Fruit fly (Drosophila melanogaster) whole organism, embryonic: Measurements from ENCODE around the gene CG2120.

ENCODE experiments used
- ATbp ChIP-seq: fragments of 200-800 bp; sonication (Bioruptor generic); optimal IDR thresholded peaks from 2 replicates; lab custom pipeline; 2017; ENCODE audit warnings: missing biosample characterization, mild to moderate bottlenecking, missing genetic modification characterization, missing genetic modification reagents
- Asciz ChIP-seq: fragments of 200-800 bp; sonication (Bioruptor generic); optimal IDR thresholded peaks from 2 replicates; lab custom pipeline; 2017; ENCODE audit warnings: missing biosample characterization, mild to moderate bottlenecking, missing genetic modification characterization, missing genetic modification reagents
- B-H1 ChIP-seq: fragments of 200-800 bp; sonication (Bioruptor generic); IDR thresholded peaks from 3 replicates; pipeline ENCODE4 v1.3.6; 2022; ENCODE audit warnings: missing biosample characterization, missing genetic modification characterization
- CG10147 ChIP-seq: fragments of 200-800 bp; sonication (Bioruptor generic); optimal IDR thresholded peaks from 2 replicates; lab custom pipeline; 2019; ENCODE audit warnings: missing biosample characterization, mild to moderate bottlenecking, missing genetic modification characterization, moderate library complexity
- CG10366 ChIP-seq: fragments of 200-800 bp; sonication (Bioruptor generic); IDR thresholded peaks from 2 replicates; pipeline ENCODE4 v1.3.6; 2022; ENCODE audit warnings: missing biosample characterization, missing genetic modification characterization
- CG10543 ChIP-seq: fragments of 200-800 bp; sonication (Bioruptor generic); optimal IDR thresholded peaks from 3 replicates; lab custom pipeline; 2017; ENCODE audit warnings: missing biosample characterization, mild to moderate bottlenecking, missing genetic modification characterization, moderate library complexity
- CG10654 ChIP-seq: fragments of 200-800 bp; sonication (Bioruptor generic); optimal IDR thresholded peaks from 2 replicates; lab custom pipeline; 2016; ENCODE audit warnings: missing biosample characterization, missing genetic modification characterization
- CG11093 ChIP-seq: fragments of 200-800 bp; sonication (Bioruptor generic); IDR thresholded peaks from 3 replicates; pipeline ENCODE4 v1.3.6; 2022; ENCODE audit warnings: missing biosample characterization, missing genetic modification characterization
- CG11560 ChIP-seq: fragments of 200-800 bp; sonication (Bioruptor generic); IDR thresholded peaks from 3 replicates; pipeline ENCODE4 v1.3.6; 2022; ENCODE audit warnings: missing biosample characterization, missing genetic modification characterization
- CG11696 ChIP-seq: fragments of 200-800 bp; sonication (Bioruptor generic); IDR thresholded peaks from 2 replicates; pipeline ENCODE4 v1.3.6; 2022; ENCODE audit warnings: missing biosample characterization, missing genetic modification characterization
- CG14050 ChIP-seq: fragments of 200-800 bp; sonication (Bioruptor generic); IDR thresholded peaks from 3 replicates; pipeline ENCODE4 v1.3.6; 2022; ENCODE audit warnings: missing biosample characterization, missing genetic modification characterization
- CG1529 ChIP-seq: fragments of 200-800 bp; sonication (Bioruptor generic); optimal IDR thresholded peaks from 3 replicates; lab custom pipeline; 2018; ENCODE audit warnings: missing biosample characterization, missing genetic modification characterization
- CG15479 ChIP-seq: fragments of 200-800 bp; sonication (Bioruptor generic); optimal IDR thresholded peaks from 3 replicates; lab custom pipeline; 2019; ENCODE audit warnings: missing biosample characterization, mild to moderate bottlenecking, missing genetic modification characterization, moderate library complexity
- CG17186 ChIP-seq: fragments of 200-800 bp; sonication (Bioruptor generic); optimal IDR thresholded peaks from 3 replicates; lab custom pipeline; 2017; ENCODE audit warnings: missing biosample characterization, missing genetic modification reagents, missing genetic modification characterization
- CG17328 ChIP-seq: fragments of 200-800 bp; sonication (Bioruptor generic); IDR thresholded peaks from 2 replicates; pipeline ENCODE4 v1.3.6; 2022; ENCODE audit warnings: missing biosample characterization, missing genetic modification characterization
- CG17829 ChIP-seq: fragments of 200-800 bp; optimal IDR thresholded peaks from 2 replicates; lab custom pipeline; 2019; ENCODE audit warnings: missing biosample characterization, mild to moderate bottlenecking, missing genetic modification characterization, moderate library complexity
- CG1792 ChIP-seq: fragments of 200-800 bp; sonication (Bioruptor generic); optimal IDR thresholded peaks from 2 replicates; lab custom pipeline; 2016; ENCODE audit warnings: missing biosample characterization, missing genetic modification characterization
- CG30403 ChIP-seq: fragments of 200-800 bp; sonication (Bioruptor generic); optimal IDR thresholded peaks from 3 replicates; lab custom pipeline; 2016; ENCODE audit warnings: missing biosample characterization, missing genetic modification characterization
- CG42726 ChIP-seq: fragments of 200-800 bp; sonication (Bioruptor generic); IDR thresholded peaks from 2 replicates; pipeline ENCODE4 v1.3.6; 2022; ENCODE audit warnings: missing biosample characterization, missing genetic modification characterization; ENCODE audit not compliant: partially characterized antibody
- CG4617 ChIP-seq: fragments of 200-800 bp; sonication (Bioruptor generic); optimal IDR thresholded peaks from 3 replicates; lab custom pipeline; 2016; ENCODE audit warnings: missing biosample characterization, missing genetic modification characterization, borderline replicate concordance
- D ChIP-seq, 2 experiments: fragments of 200-800 bp in 1 of 2; fragments of >200 bp in 1 of 2; sonication (Bioruptor generic) in 1 of 2; optimal IDR thresholded peaks; 2 replicates in 1 of 2; 3 replicates in 1 of 2; lab custom pipeline; 2017; ENCODE audit warnings: mild to moderate bottlenecking in 1 of 2, missing biosample characterization in 1 of 2, missing genetic modification characterization in 1 of 2, missing genetic modification reagents in 1 of 2
- Doc3 ChIP-seq: fragments of 200-800 bp; sonication (Bioruptor generic); IDR thresholded peaks from 3 replicates; pipeline ENCODE4 v1.3.6; 2022; ENCODE audit warnings: missing biosample characterization, missing genetic modification characterization; ENCODE audit not compliant: partially characterized antibody
- Dp ChIP-seq: fragments of 200-800 bp; sonication (Bioruptor generic); optimal IDR thresholded peaks from 2 replicates; lab custom pipeline; 2018; ENCODE audit warnings: missing biosample characterization, mild to moderate bottlenecking, missing genetic modification characterization, moderate library complexity
- Jarid2 ChIP-seq: fragments of 200-800 bp; sonication (Bioruptor generic); optimal IDR thresholded peaks from 3 replicates; lab custom pipeline; 2017; ENCODE audit warnings: mild to moderate bottlenecking, missing biosample characterization, missing genetic modification reagents, missing genetic modification characterization
- NC2α ChIP-seq: fragments of 200-800 bp; sonication (Bioruptor generic); optimal IDR thresholded peaks from 2 replicates; lab custom pipeline; 2016; ENCODE audit warnings: missing biosample characterization, missing genetic modification characterization
- Nf-YA ChIP-seq: fragments of 200-800 bp; sonication (Bioruptor generic); IDR thresholded peaks from 2 replicates; pipeline ENCODE4 v1.3.6; 2022; ENCODE audit warnings: missing biosample characterization, missing genetic modification characterization
- Nf-YC ChIP-seq: fragments of 200-800 bp; optimal IDR thresholded peaks from 3 replicates; lab custom pipeline; 2019; ENCODE audit warnings: missing biosample characterization, mild to moderate bottlenecking, missing genetic modification characterization, moderate library complexity
- Opbp ChIP-seq: fragments of 200-800 bp; sonication (Bioruptor generic); IDR thresholded peaks from 3 replicates; pipeline ENCODE4 v1.3.6; 2022; ENCODE audit warnings: missing biosample characterization, missing genetic modification characterization; ENCODE audit not compliant: partially characterized antibody
- Stat92E ChIP-seq, 3 experiments: fragments of >200 bp in 2 of 3; fragments of 200-800 bp in 1 of 3; sonication (Bioruptor generic) in 1 of 3; optimal IDR thresholded peaks; 2 replicates each; lab custom pipeline; 2017 to 2019; ENCODE audit warnings: missing biosample characterization in 3 of 3, missing genetic modification characterization in 3 of 3, mild to moderate bottlenecking in 1 of 3, moderate library complexity in 1 of 3
- Xrp1 ChIP-seq: fragments of 200-800 bp; sonication (Bioruptor generic); IDR thresholded peaks from 2 replicates; pipeline ENCODE4 v1.3.6; 2022; ENCODE audit warnings: missing biosample characterization, missing genetic modification characterization
- ash1 ChIP-seq: fragments of 200-800 bp; sonication (Bioruptor generic); optimal IDR thresholded peaks from 2 replicates; lab custom pipeline; 2018; ENCODE audit warnings: missing biosample characterization, mild to moderate bottlenecking, missing genetic modification characterization
- bsh ChIP-seq, 2 experiments: fragments of 200-800 bp; sonication (Bioruptor generic); optimal IDR thresholded peaks; 2 replicates each; lab custom pipeline; 2017 to 2018; ENCODE audit warnings: mild to moderate bottlenecking in 2 of 2, missing biosample characterization in 2 of 2, missing genetic modification characterization in 2 of 2, moderate library complexity in 1 of 2
- cas ChIP-seq: fragments of 200-800 bp; sonication (Bioruptor generic); IDR thresholded peaks from 2 replicates; pipeline ENCODE4 v1.3.6; 2022; ENCODE audit warnings: missing biosample characterization, missing genetic modification characterization
- crp ChIP-seq, 2 experiments: fragments of 200-800 bp; sonication (Bioruptor generic); optimal IDR thresholded peaks; 2 replicates in 1 of 2; 3 replicates in 1 of 2; lab custom pipeline; 2017; ENCODE audit warnings: missing biosample characterization in 2 of 2, missing genetic modification characterization in 2 of 2, mild to moderate bottlenecking in 1 of 2, moderate library complexity in 1 of 2
- cwo ChIP-seq: fragments of 200-800 bp; sonication (Bioruptor generic); optimal IDR thresholded peaks from 3 replicates; lab custom pipeline; 2017; ENCODE audit warnings: missing biosample characterization, missing genetic modification characterization, mild to moderate bottlenecking, moderate library complexity, missing genetic modification reagents
- disco-r ChIP-seq: fragments of 200-800 bp; sonication (Bioruptor generic); optimal IDR thresholded peaks from 2 replicates; lab custom pipeline; 2016; ENCODE audit warnings: missing biosample characterization, missing genetic modification characterization
- exex ChIP-seq: fragments of 200-800 bp; sonication (Bioruptor generic); optimal IDR thresholded peaks from 4 replicates; lab custom pipeline; 2018; ENCODE audit warnings: missing biosample characterization, mild to moderate bottlenecking, missing genetic modification characterization, moderate library complexity
- fd3F ChIP-seq: fragments of 200-800 bp; sonication (Bioruptor generic); optimal IDR thresholded peaks from 2 replicates; lab custom pipeline; 2018; ENCODE audit warnings: missing biosample characterization, mild to moderate bottlenecking, missing genetic modification characterization, moderate library complexity
- gsb-n ChIP-seq: fragments of 200-800 bp; sonication (Bioruptor generic); optimal IDR thresholded peaks from 3 replicates; lab custom pipeline; 2018; ENCODE audit warnings: missing biosample characterization, mild to moderate bottlenecking, missing genetic modification characterization
- gt ChIP-seq: fragments of 200-800 bp; sonication (Bioruptor generic); IDR thresholded peaks from 2 replicates; pipeline ENCODE4 v1.3.6; 2022; ENCODE audit warnings: missing biosample characterization, missing genetic modification characterization
- inv ChIP-seq: fragments of 200-800 bp; sonication (Bioruptor generic); IDR thresholded peaks from 2 replicates; pipeline ENCODE4 v1.3.6; 2022; ENCODE audit warnings: missing biosample characterization, missing genetic modification characterization; ENCODE audit not compliant: partially characterized antibody
- lab ChIP-seq: fragments of 200-800 bp; sonication (Bioruptor generic); optimal IDR thresholded peaks from 3 replicates; lab custom pipeline; 2017; ENCODE audit warnings: missing biosample characterization, missing genetic modification characterization, mild to moderate bottlenecking, moderate library complexity, missing genetic modification reagents
- run ChIP-seq: fragments of 200-800 bp; sonication (Bioruptor generic); optimal IDR thresholded peaks from 3 replicates; lab custom pipeline; 2018; ENCODE audit warnings: missing biosample characterization, mild to moderate bottlenecking, missing genetic modification characterization
- slou ChIP-seq: fragments of 200-800 bp; sonication (Bioruptor generic); optimal IDR thresholded peaks from 3 replicates; lab custom pipeline; 2016; ENCODE audit warnings: missing biosample characterization, missing genetic modification characterization
- sug ChIP-seq: fragments of 200-800 bp; optimal IDR thresholded peaks from 2 replicates; lab custom pipeline; 2019; ENCODE audit warnings: missing biosample characterization, mild to moderate bottlenecking, missing genetic modification characterization, moderate library complexity
- unpg ChIP-seq: fragments of 200-800 bp; sonication (Bioruptor generic); optimal IDR thresholded peaks from 3 replicates; lab custom pipeline; 2018; ENCODE audit warnings: missing biosample characterization, mild to moderate bottlenecking, missing genetic modification characterization, moderate library complexity
- vfl ChIP-seq: fragments of 200-800 bp; sonication (Bioruptor generic); optimal IDR thresholded peaks from 2 replicates; lab custom pipeline; 2016; ENCODE audit warnings: missing biosample characterization, missing genetic modification characterization

The CG2120 gene

dm6 chrX:8101479-8102198 lies 34.0 kb upstream of the CG2120 start, which contains the start of gene CG2258 (continued):
- TF ChIP-seq CG10654 = peak; percentile 80
- TF ChIP-seq unpg (GFP tag; lab: Kevin White, UChicago) = peak; percentile 92
- TF ChIP-seq CG14050 (GFP tag; lab: Robert Waterston, UW) = peak; percentile 74
- TF ChIP-seq Dp (GFP tag; lab: Kevin White, UChicago) = peak; percentile 82
- no peak for TF ChIP-seq Stat92E (GFP tag; optimal IDR thresholded peaks at IDR 0.05; lab: Kevin White, UChicago)
- TF ChIP-seq CG10366 (GFP tag; lab: Robert Waterston, UW) = peak; percentile 82
- peak; percentile 75 for TF ChIP-seq CG10147 (GFP tag; lab: Kevin White, UChicago)
- no peak for TF ChIP-seq CG42726 (GFP tag; lab: Robert Waterston, UW)
- TF ChIP-seq ATbp (GFP tag; lab: Kevin White, UChicago) = peak; percentile 92
- peak; percentile 58 for TF ChIP-seq NC2α (GFP tag; lab: Kevin White, UChicago)
- TF ChIP-seq Opbp (GFP tag; lab: Robert Waterston, UW) = no peak
- TF ChIP-seq Doc3 = peak; percentile 37; the same call in 1 of the 3 replicates
- TF ChIP-seq crp (GFP tag; optimal IDR thresholded peaks at IDR 0.05; lab: Kevin White, UChicago) = peak in 1 of 2 experiments; percentile 12
- peak; percentile 70 for TF ChIP-seq CG11696 (GFP tag; lab: Robert Waterston, UW)
- TF ChIP-seq CG15479 (GFP tag; lab: Kevin White, UChicago) = no peak
- peak; percentile 73 for TF ChIP-seq B-H1 (GFP tag; lab: Robert Waterston, UW)
- TF ChIP-seq exex (tag; lab: Kevin White, UChicago) = peak; percentile 46
- TF ChIP-seq CG10543 (GFP tag; lab: Kevin White, UChicago) = peak; percentile 81
- TF ChIP-seq inv (GFP tag; lab: Robert Waterston, UW) = no peak
- peak; percentile 67 for TF ChIP-seq sug (tag; lab: Kevin White, UChicago)
- TF ChIP-seq CG17186 (GFP tag; lab: Kevin White, UChicago) = no peak
- peak; percentile 66 for TF ChIP-seq Nf-YA (GFP tag; lab: Robert Waterston, UW)
- TF ChIP-seq fd3F (GFP tag; lab: Kevin White, UChicago) = peak; percentile 81
- peak; percentile 74 for TF ChIP-seq cwo (GFP tag; lab: Kevin White, UChicago)
- TF ChIP-seq disco-r = peak; percentile 56
- peak; percentile 44 for TF ChIP-seq Jarid2 (GFP tag; lab: Kevin White, UChicago)
- TF ChIP-seq gt (GFP tag; lab: Robert Waterston, UW) = no peak
- TF ChIP-seq run (tag; lab: Kevin White, UChicago) = peak; percentile 70
- TF ChIP-seq Nf-YC (tag; lab: Kevin White, UChicago) = peak; percentile 67
- peak; percentile 72; the same call in 2 of the 3 replicates for TF ChIP-seq CG11093
- TF ChIP-seq CG17328 (GFP tag; lab: Robert Waterston, UW) = peak; percentile 86
- peak; percentile 87 for TF ChIP-seq CG17829 (tag; lab: Kevin White, UChicago)
- TF ChIP-seq CG11560 (tag; lab: Robert Waterston, UW) = peak; percentile 34; the same call in 1 of the 3 replicates
- peak; percentile 76 for TF ChIP-seq gsb-n (tag; lab: Kevin White, UChicago)
- TF ChIP-seq CG4617 (GFP tag; lab: Kevin White, UChicago) = peak; percentile 33
- no peak for TF ChIP-seq vfl (GFP tag; lab: Kevin White, UChicago)
- no peak for TF ChIP-seq D (optimal IDR thresholded peaks at IDR 0.05; lab: Kevin White, UChicago)
- peak; percentile 86 for TF ChIP-seq D (GFP tag; optimal IDR thresholded peaks at IDR 0.05; lab: Kevin White, UChicago)
- no peak for TF ChIP-seq ash1 (GFP tag; lab: Kevin White, UChicago)
- peak; percentile 91 for TF ChIP-seq lab (GFP tag; lab: Kevin White, UChicago)
- peak; percentile 84 for TF ChIP-seq CG30403 (GFP tag; lab: Kevin White, UChicago)
- peak; percentile 62 for TF ChIP-seq CG1792 (GFP tag; lab: Kevin White, UChicago)
- peak; percentile 82 for TF ChIP-seq Asciz
- peak; percentile 86 for TF ChIP-seq Xrp1 (GFP tag; lab: Robert Waterston, UW)
- TF ChIP-seq cas (GFP tag; lab: Robert Waterston, UW) = peak; percentile 72
- peak; percentile 82 for TF ChIP-seq CG1529
- TF ChIP-seq slou (GFP tag; lab: Kevin White, UChicago) = peak; percentile 52
- peak; percentile 87 to 94 for TF ChIP-seq bsh (GFP tag; optimal IDR thresholded peaks at IDR 0.05; lab: Kevin White, UChicago)
